Comparison of ENCODE assay signal across 5 fruit fly cellular contexts in genomic region chrX:21064927-21065326, dm6.
A peak's percentile ranks its signal among the peaks of the same experiment; 100 is the strongest.
TF ChIP-seq lines count a peak whose summit lies in the region.

No protein-coding gene starts in this region.

- no peak for TF ChIP-seq CTCF in whole organism, embryonic (GFP tag; optimal IDR thresholded peaks at IDR 0.05; lab: Kevin White, UChicago)

TF ChIP-seq in whole organism, adult, 20 proteins besides CTCF, POLR2A, EP300 and RAD21 (continues in another document):
- TF ChIP-seq CG7045 (GFP tag; optimal IDR thresholded peaks at IDR 0.05; lab: Kevin White, UChicago) (peak; percentile 80), cnc (optimal IDR thresholded peaks at IDR 0.05; lab: Kevin White, UChicago) (no peak), pad (GFP tag; optimal IDR thresholded peaks at IDR 0.05; lab: Kevin White, UChicago) (peak; percentile 72), bab1 (GFP tag; optimal IDR thresholded peaks at IDR 0.05; lab: Kevin White, UChicago) (peak; percentile 88), kay (GFP tag; lab: Kevin White, UChicago; ENCODE audit: borderline replicate concordance) (peak; percentile 59), CG14711 (tag; optimal IDR thresholded peaks at IDR 0.05; lab: Kevin White, UChicago) (peak; percentile 85), CG7101 (tag; optimal IDR thresholded peaks at IDR 0.05; lab: Kevin White, UChicago) (peak; percentile 93), tj (GFP tag; optimal IDR thresholded peaks at IDR 0.05; lab: Kevin White, UChicago) (peak; percentile 79), Clk (GFP tag; optimal IDR thresholded peaks at IDR 0.05; lab: Kevin White, UChicago) (peak; percentile 54), CG11617 (GFP tag; optimal IDR thresholded peaks at IDR 0.05; lab: Kevin White, UChicago) (peak; percentile 92), ovo (GFP tag; optimal IDR thresholded peaks at IDR 0.05; lab: Kevin White, UChicago) (peak; percentile 20), Mnt (GFP tag; optimal IDR thresholded peaks at IDR 0.05; lab: Kevin White, UChicago) (peak; percentile 73), Crg-1 (GFP tag; optimal IDR thresholded peaks at IDR 0.05; lab: Kevin White, UChicago) (peak; percentile 83), CG5204 (GFP tag; optimal IDR thresholded peaks at IDR 0.05; lab: Kevin White, UChicago) (peak; percentile 80), toe (GFP tag; optimal IDR thresholded peaks at IDR 0.05; lab: Kevin White, UChicago) (peak; percentile 50), Hr96 (GFP tag; optimal IDR thresholded peaks at IDR 0.05; lab: Kevin White, UChicago) (peak; percentile 91), CG33017 (tag; optimal IDR thresholded peaks at IDR 0.05; lab: Kevin White, UChicago) (peak; percentile 85), cic (GFP tag; optimal IDR thresholded peaks at IDR 0.05; lab: Kevin White, UChicago) (peak; percentile 11)

TF ChIP-seq in whole organism, embryonic, 481 proteins besides CTCF, POLR2A, EP300 and RAD21 (continues in another document):
- TF ChIP-seq gce (GFP tag; IDR thresholded peaks at IDR 0.05; lab: Robert Waterston, UW), result no peak
- TF ChIP-seq CG6791 (GFP tag; IDR thresholded peaks at IDR 0.05; lab: Robert Waterston, UW; ENCODE audit: partially characterized antibody), result no peak
- peak; percentile 90 for TF ChIP-seq nom (GFP tag; optimal IDR thresholded peaks at IDR 0.05; lab: Kevin White, UChicago)
- TF ChIP-seq Sry-δ (GFP tag; optimal IDR thresholded peaks at IDR 0.05; lab: Kevin White, UChicago), result no peak
- TF ChIP-seq slbo (GFP tag; IDR thresholded peaks at IDR 0.05; lab: Robert Waterston, UW), result no peak
- TF ChIP-seq CG2889 (GFP tag; IDR thresholded peaks at IDR 0.05; lab: Robert Waterston, UW), result 0 out of 3 replicates have a peak, but pooled peaks have one; percentile 15
- TF ChIP-seq Hr51 (GFP tag; optimal IDR thresholded peaks at IDR 0.05; lab: Kevin White, UChicago), result no peak
- peak; percentile 18; the same call in 1 of the 2 replicates for TF ChIP-seq HLH3B (GFP tag; IDR thresholded peaks at IDR 0.05; lab: Robert Waterston, UW)
- peak; percentile 64; the same call in 1 of the 3 replicates for TF ChIP-seq CG11456 (GFP tag; IDR thresholded peaks at IDR 0.05; lab: Robert Waterston, UW)
- TF ChIP-seq Rx (GFP tag; IDR thresholded peaks at IDR 0.05; lab: Robert Waterston, UW), result no peak; the same call in 1 of the 2 replicates
- no peak for TF ChIP-seq CG13424 (tag; optimal IDR thresholded peaks at IDR 0.05; lab: Kevin White, UChicago)
- no peak for TF ChIP-seq gcm (GFP tag; optimal IDR thresholded peaks at IDR 0.05; lab: Kevin White, UChicago)
- TF ChIP-seq zf30C (GFP tag; optimal IDR thresholded peaks at IDR 0.05; lab: Kevin White, UChicago), result no peak
- TF ChIP-seq CG3407 (GFP tag; optimal IDR thresholded peaks at IDR 0.05; lab: Kevin White, UChicago), result no peak
- TF ChIP-seq ci (GFP tag; IDR thresholded peaks at IDR 0.05; lab: Robert Waterston, UW), result 0 out of 3 replicates have a peak, but pooled peaks have one; percentile 34
- no peak for TF ChIP-seq CG10147 (GFP tag; optimal IDR thresholded peaks at IDR 0.05; lab: Kevin White, UChicago)
- no peak for TF ChIP-seq CG15514 (GFP tag; optimal IDR thresholded peaks at IDR 0.05; lab: Kevin White, UChicago)
- TF ChIP-seq CG32532 (GFP tag; IDR thresholded peaks at IDR 0.05; lab: Robert Waterston, UW), result peak; percentile 20; the same call in 1 of the 2 replicates

TF ChIP-seq in whole organism, prepupa, 60 proteins besides CTCF, POLR2A, EP300 and RAD21 (continues in another document):
- peak; percentile 98 for TF ChIP-seq CG31627 (GFP tag; optimal IDR thresholded peaks at IDR 0.05; lab: Kevin White, UChicago)
- TF ChIP-seq CG11902 (GFP tag; optimal IDR thresholded peaks at IDR 0.05; lab: Kevin White, UChicago), result peak; percentile 92
- peak; percentile 60 for TF ChIP-seq dac (GFP tag; optimal IDR thresholded peaks at IDR 0.05; lab: Kevin White, UChicago)
- TF ChIP-seq fd59A (GFP tag; optimal IDR thresholded peaks at IDR 0.05; lab: Kevin White, UChicago), result peak; percentile 70
- peak; percentile 83 for TF ChIP-seq Lpt (GFP tag; optimal IDR thresholded peaks at IDR 0.05; lab: Kevin White, UChicago)
- peak; percentile 92 for TF ChIP-seq Sox15 (GFP tag; optimal IDR thresholded peaks at IDR 0.05; lab: Kevin White, UChicago)
- TF ChIP-seq CG1621 (tag; optimal IDR thresholded peaks at IDR 0.05; lab: Kevin White, UChicago), result peak; percentile 84
- peak; percentile 80 for TF ChIP-seq CG6276 (GFP tag; optimal IDR thresholded peaks at IDR 0.05; lab: Kevin White, UChicago)
- peak; percentile 97 for TF ChIP-seq cyc (GFP tag; optimal IDR thresholded peaks at IDR 0.05; lab: Kevin White, UChicago)
- TF ChIP-seq salr (GFP tag; optimal IDR thresholded peaks at IDR 0.05; lab: Kevin White, UChicago), result peak; percentile 71 to 78
- TF ChIP-seq CG32006 (GFP tag; optimal IDR thresholded peaks at IDR 0.05; lab: Kevin White, UChicago), result peak; percentile 82
- peak; percentile 88 for TF ChIP-seq CG8319 (GFP tag; optimal IDR thresholded peaks at IDR 0.05; lab: Kevin White, UChicago)
- TF ChIP-seq ss (GFP tag; optimal IDR thresholded peaks at IDR 0.05; lab: Kevin White, UChicago), result peak; percentile 72 to 79
- peak; percentile 91 for TF ChIP-seq net (GFP tag; optimal IDR thresholded peaks at IDR 0.05; lab: Kevin White, UChicago)
- TF ChIP-seq CG34406 (GFP tag; optimal IDR thresholded peaks at IDR 0.05; lab: Kevin White, UChicago), result peak; percentile 91
- TF ChIP-seq CG3919 (GFP tag; optimal IDR thresholded peaks at IDR 0.05; lab: Kevin White, UChicago), result peak; percentile 92
- TF ChIP-seq CG8119 (GFP tag; IDR thresholded peaks at IDR 0.05; lab: Robert Waterston, UW), result peak; percentile 90
- TF ChIP-seq esn (GFP tag; optimal IDR thresholded peaks at IDR 0.05; lab: Kevin White, UChicago), result peak; percentile 97
- TF ChIP-seq dsx (GFP tag; optimal IDR thresholded peaks at IDR 0.05; lab: Kevin White, UChicago; ENCODE audit: poor library complexity, severe bottlenecking), result peak; percentile 67

TF ChIP-seq in whole organism, pupa, 21 proteins besides CTCF, POLR2A, EP300 and RAD21 (continues in another document):
- TF ChIP-seq rn (GFP tag; IDR thresholded peaks at IDR 0.05; lab: Robert Waterston, UW), result peak; percentile 70
- peak; percentile 77 for TF ChIP-seq CG14655 (GFP tag; optimal IDR thresholded peaks at IDR 0.05; lab: Kevin White, UChicago)
- peak; percentile 82 for TF ChIP-seq CG12605 (GFP tag; IDR thresholded peaks at IDR 0.05; lab: Robert Waterston, UW)
- TF ChIP-seq CG34367 (tag; optimal IDR thresholded peaks at IDR 0.05; lab: Kevin White, UChicago), result peak; percentile 76
- peak; percentile 72 for TF ChIP-seq CG9948 (tag; optimal IDR thresholded peaks at IDR 0.05; lab: Kevin White, UChicago)
- peak; percentile 92 for TF ChIP-seq Pif1B (GFP tag; optimal IDR thresholded peaks at IDR 0.05; lab: Kevin White, UChicago)
- TF ChIP-seq CG13204 (GFP tag; optimal IDR thresholded peaks at IDR 0.05; lab: Kevin White, UChicago), result peak; percentile 49
- peak; percentile 93 for TF ChIP-seq fd96Ca (GFP tag; IDR thresholded peaks at IDR 0.05; lab: Robert Waterston, UW)
- peak; percentile 77 for TF ChIP-seq CG8159 (tag; optimal IDR thresholded peaks at IDR 0.05; lab: Kevin White, UChicago)
- TF ChIP-seq CG4496 (GFP tag; IDR thresholded peaks at IDR 0.05; lab: Robert Waterston, UW), result peak; percentile 95
- TF ChIP-seq CG10348 (GFP tag; IDR thresholded peaks at IDR 0.05; lab: Robert Waterston, UW), result 0 out of 2 replicates have a peak, but pooled peaks have one; percentile 41
- TF ChIP-seq CG32121 (GFP tag; IDR thresholded peaks at IDR 0.05; lab: Robert Waterston, UW), result peak; percentile 88
- TF ChIP-seq CG8301 (tag; optimal IDR thresholded peaks at IDR 0.05; lab: Kevin White, UChicago), result peak; percentile 68
- no peak for TF ChIP-seq EcR (GFP tag; optimal IDR thresholded peaks at IDR 0.05; lab: Kevin White, UChicago)
- peak; percentile 95 for TF ChIP-seq Snoo (tag; optimal IDR thresholded peaks at IDR 0.05; lab: Kevin White, UChicago)
- peak; percentile 70 for TF ChIP-seq gl (tag; optimal IDR thresholded peaks at IDR 0.05; lab: Kevin White, UChicago)
- TF ChIP-seq CG15710 (tag; optimal IDR thresholded peaks at IDR 0.05; lab: Kevin White, UChicago), result peak; percentile 84
- no peak for TF ChIP-seq D1 (tag; optimal IDR thresholded peaks at IDR 0.05; lab: Kevin White, UChicago)
- TF ChIP-seq Ets98B (GFP tag; IDR thresholded peaks at IDR 0.05; lab: Robert Waterston, UW), result peak; percentile 93
- peak; percentile 78 for TF ChIP-seq CG17806 (tag; optimal IDR thresholded peaks at IDR 0.05; lab: Kevin White, UChicago)

TF ChIP-seq in whole organism, wandering third instar larva, 38 proteins besides CTCF, POLR2A, EP300 and RAD21 (continues in another document):
- TF ChIP-seq tai (GFP tag; optimal IDR thresholded peaks at IDR 0.05; lab: Kevin White, UChicago) (peak; percentile 91), br (GFP tag; optimal IDR thresholded peaks at IDR 0.05; lab: Kevin White, UChicago) (peak; percentile 96), CG9705 (GFP tag; optimal IDR thresholded peaks at IDR 0.05; lab: Kevin White, UChicago) (peak; percentile 85), Dfd (GFP tag; optimal IDR thresholded peaks at IDR 0.05; lab: Kevin White, UChicago) (no peak), Hr83 (GFP tag; optimal IDR thresholded peaks at IDR 0.05; lab: Kevin White, UChicago; ENCODE audit: poor library complexity, severe bottlenecking) (peak; percentile 64), lola (GFP tag; optimal IDR thresholded peaks at IDR 0.05; lab: Kevin White, UChicago) (no peak), Sp1 (GFP tag; optimal IDR thresholded peaks at IDR 0.05; lab: Kevin White, UChicago) (peak; percentile 94), sv (GFP tag; optimal IDR thresholded peaks at IDR 0.05; lab: Kevin White, UChicago) (no peak), woc (GFP tag; optimal IDR thresholded peaks at IDR 0.05; lab: Kevin White, UChicago) (peak; percentile 86), Mio (GFP tag; optimal IDR thresholded peaks at IDR 0.05; lab: Kevin White, UChicago) (peak; percentile 83), HLH106 (tag; optimal IDR thresholded peaks at IDR 0.05; lab: Kevin White, UChicago) (peak; percentile 94), CG32264 (GFP tag; optimal IDR thresholded peaks at IDR 0.05; lab: Kevin White, UChicago) (peak; percentile 94), h (GFP tag; optimal IDR thresholded peaks at IDR 0.05; lab: Kevin White, UChicago) (peak; percentile 98), GATAd (GFP tag; optimal IDR thresholded peaks at IDR 0.05; lab: Kevin White, UChicago) (peak; percentile 87), dsf (GFP tag; optimal IDR thresholded peaks at IDR 0.05; lab: Kevin White, UChicago; ENCODE audit: borderline replicate concordance) (peak; percentile 71), Vsx2 (GFP tag; optimal IDR thresholded peaks at IDR 0.05; lab: Kevin White, UChicago; ENCODE audit: partially characterized antibody) (no peak), Dif (GFP tag; optimal IDR thresholded peaks at IDR 0.05; lab: Kevin White, UChicago; ENCODE audit: partially characterized antibody) (no peak), Myc (optimal IDR thresholded peaks at IDR 0.05; lab: Kevin White, UChicago) (no peak), CrebA (GFP tag; optimal IDR thresholded peaks at IDR 0.05; lab: Kevin White, UChicago; ENCODE audit: borderline replicate concordance) (peak; percentile 90), psq (GFP tag; optimal IDR thresholded peaks at IDR 0.05; lab: Kevin White, UChicago) (peak; percentile 90), fru (GFP tag; optimal IDR thresholded peaks at IDR 0.05; lab: Kevin White, UChicago) (peak; percentile 94), foxo (GFP tag; optimal IDR thresholded peaks at IDR 0.05; lab: Kevin White, UChicago) (peak; percentile 90 to 97)
